Worm (Caenorhabditis elegans) whole organism, L4/young adult: ENCODE data around the gene F52E1.5.

Experiments used
- W03F9.2 ChIP-seq: fragments of 150-350 bp; optimal IDR thresholded peaks from 2 replicates; lab custom pipeline; 2014; ENCODE audit warnings: missing biosample characterization, missing genetic modification characterization
- dao-5 ChIP-seq: sonication (generic microtip); optimal IDR thresholded peaks from 2 replicates; lab custom pipeline; 2016; ENCODE audit warnings: missing genotype, missing genetic modification characterization, moderate library complexity, missing compliant biosample characterization
- him-1 ChIP-seq: sonication (generic microtip); optimal IDR thresholded peaks from 2 replicates; lab custom pipeline; 2016; ENCODE audit warnings: missing genotype, missing genetic modification reagents, missing genetic modification characterization, missing compliant biosample characterization

Gene F52E1.5

DNA sequence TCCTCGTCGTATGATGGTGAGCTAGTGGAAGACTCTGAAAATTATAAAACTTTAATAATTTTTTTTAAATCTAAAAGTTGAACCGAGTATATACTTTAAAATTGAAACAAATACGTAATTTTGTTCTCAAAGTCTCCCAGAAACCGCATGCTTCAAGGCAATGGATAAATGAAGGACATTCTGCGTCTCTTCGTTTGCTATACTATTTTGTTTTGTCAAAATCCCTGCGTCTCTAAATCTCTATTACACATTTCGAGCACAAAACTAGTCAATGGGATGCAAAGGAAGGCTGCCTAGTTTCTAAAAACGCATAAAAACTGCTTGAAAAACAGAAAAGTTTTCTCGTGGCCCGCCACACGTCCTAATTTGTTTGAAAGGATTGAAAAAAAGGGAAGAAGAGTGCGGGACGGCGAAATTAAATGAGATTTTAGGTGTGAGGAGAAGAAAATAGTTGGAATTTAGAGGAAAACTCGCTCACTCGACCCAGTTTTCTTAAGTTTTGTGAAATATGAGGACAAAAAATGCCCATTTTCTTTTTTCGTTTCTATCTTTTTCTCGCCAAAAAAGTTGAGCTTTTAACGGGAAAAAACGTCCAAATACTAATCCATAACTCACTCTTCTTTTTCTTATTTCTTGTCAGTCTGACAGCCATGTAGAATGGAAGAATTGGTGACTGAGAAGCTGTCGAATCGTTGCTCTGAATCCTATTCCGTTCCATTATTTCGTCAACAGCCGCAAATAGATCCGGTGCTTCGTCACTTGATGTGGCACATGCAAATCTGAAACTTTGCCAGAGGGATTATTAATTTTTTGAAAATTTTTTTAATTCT is 49.5 kb downstream of the F52E1.5 start:
- no peak for TF ChIP-seq dao-5 (tag; lab: Kevin White, UChicago)
- no peak for TF ChIP-seq him-1
- no peak for TF ChIP-seq W03F9.2
